Fruit fly (Drosophila melanogaster): ENCODE results near the gene CG10336.

DNA sequence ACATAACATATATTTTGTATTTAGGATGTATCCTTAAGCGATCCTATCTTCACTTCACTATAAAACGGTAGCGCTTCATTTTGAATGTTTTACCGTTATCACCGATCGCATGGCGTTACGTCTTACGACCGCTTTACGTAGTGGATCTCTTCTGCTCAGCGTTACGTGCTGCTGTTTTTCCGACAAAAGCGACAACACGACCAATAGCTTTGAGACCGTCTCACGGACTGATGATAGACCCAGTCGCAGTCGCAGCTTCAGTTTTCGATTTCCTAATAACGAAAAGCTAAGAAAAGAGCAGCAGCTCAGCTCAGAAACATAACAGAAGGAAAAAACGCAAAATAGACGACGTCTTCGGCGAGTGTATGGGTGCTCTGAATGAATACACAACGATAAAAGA lies 43.0 kb downstream of the CG10336 start, which contains the start of gene CG10348:
- TF ChIP-seq CG15710 (tag; optimal IDR thresholded peaks at IDR 0.05) (no peak), CG17806 (tag; optimal IDR thresholded peaks at IDR 0.05) (no peak), EcR (GFP tag; optimal IDR thresholded peaks at IDR 0.05) (no peak), CG8301 (tag; optimal IDR thresholded peaks at IDR 0.05) (no peak), CG10348 (GFP tag; IDR thresholded peaks at IDR 0.05) (no peak), CG9948 (tag; optimal IDR thresholded peaks at IDR 0.05) (no peak), gl (tag; optimal IDR thresholded peaks at IDR 0.05) (no peak), fd96Ca (GFP tag; IDR thresholded peaks at IDR 0.05) (no peak), CG12605 (GFP tag; IDR thresholded peaks at IDR 0.05) (no peak), rn (GFP tag; IDR thresholded peaks at IDR 0.05) (no peak), D1 (tag; optimal IDR thresholded peaks at IDR 0.05) (no peak), Snoo (tag; optimal IDR thresholded peaks at IDR 0.05) (no peak), CG14655 (GFP tag; optimal IDR thresholded peaks at IDR 0.05) (no peak), Pif1B (GFP tag; optimal IDR thresholded peaks at IDR 0.05) (no peak)
